Fruit fly (Drosophila melanogaster): ENCODE results near the gene Samuel.
A peak's percentile ranks its signal among the peaks of the same experiment; 100 is the strongest.

DNA sequence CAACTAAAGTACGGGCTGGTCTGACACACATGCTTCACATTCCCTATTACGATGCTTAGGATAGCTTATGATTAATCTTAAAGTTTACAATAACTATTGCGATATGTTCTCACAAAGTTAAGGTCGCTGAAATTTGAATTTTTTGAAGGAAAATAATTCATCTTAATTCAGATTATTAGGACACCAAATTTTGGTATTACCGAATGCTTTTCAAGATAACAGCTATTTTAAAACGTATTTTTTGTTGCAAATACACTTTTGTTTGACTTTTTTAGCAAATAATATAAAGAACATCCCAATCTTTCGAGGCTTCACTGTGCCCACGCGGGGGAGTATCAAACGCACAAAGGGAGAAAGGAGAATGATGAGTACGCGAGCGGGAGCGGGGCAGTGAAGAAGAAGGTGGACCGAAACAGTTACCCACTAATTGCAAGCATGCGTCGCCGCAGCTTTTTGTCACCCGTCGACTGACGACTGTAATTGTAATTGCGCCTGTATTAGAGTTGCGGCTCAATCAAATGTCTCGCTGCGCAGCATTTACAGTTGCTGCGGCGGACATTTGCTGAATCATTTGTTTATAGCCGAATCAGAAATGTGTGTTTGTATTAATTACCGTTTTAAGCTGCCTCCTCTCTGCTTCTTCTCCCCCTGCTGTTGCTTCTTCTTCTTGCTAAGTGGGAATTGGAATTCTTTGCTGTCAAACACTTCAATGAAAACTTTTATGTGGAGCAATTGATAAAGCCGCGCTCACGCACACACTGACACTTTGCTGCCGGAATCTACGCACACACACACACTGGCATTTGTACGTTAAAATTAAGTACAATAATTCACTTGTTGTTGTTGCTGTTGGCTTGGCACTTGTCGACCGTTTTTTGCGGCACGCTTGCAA lies 620 bp downstream of the Samuel start:
- TF ChIP-seq Usf (GFP tag; optimal IDR thresholded peaks at IDR 0.05) = peak; percentile 19
- no peak for TF ChIP-seq CG8290 (GFP tag; optimal IDR thresholded peaks at IDR 0.05)
- TF ChIP-seq CG8290 (tag; optimal IDR thresholded peaks at IDR 0.05) = no peak
- TF ChIP-seq CG10366 (GFP tag; IDR thresholded peaks at IDR 0.05) = no peak
- no peak for TF ChIP-seq dmrt11E (tag; optimal IDR thresholded peaks at IDR 0.05)
- no peak for TF ChIP-seq HLH4C (GFP tag; IDR thresholded peaks at IDR 0.05; ENCODE audit: partially characterized antibody)
- TF ChIP-seq CG30403 (GFP tag; optimal IDR thresholded peaks at IDR 0.05) = no peak
- TF ChIP-seq slou (GFP tag; optimal IDR thresholded peaks at IDR 0.05) = no peak

All from whole organism, embryonic.